Worm (Caenorhabditis elegans): ENCODE measurements around the gene T24H10.4.

Gene T24H10.4

ce11 chrII:9074492-9074891 lies 34.8 kb upstream of the T24H10.4 start:
- no peak for TF ChIP-seq odd-2 (tag; optimal IDR thresholded peaks at IDR 0.05)
- no peak for TF ChIP-seq gmeb-2 (tag; optimal IDR thresholded peaks at IDR 0.05)
- no peak for TF ChIP-seq syd-9 (tag; optimal IDR thresholded peaks at IDR 0.05)
- no peak for TF ChIP-seq ceh-19 (GFP tag; optimal IDR thresholded peaks at IDR 0.05)
- no peak for TF ChIP-seq pha-2 (tag; optimal IDR thresholded peaks at IDR 0.05)
- TF ChIP-seq pax-1 (tag; optimal IDR thresholded peaks at IDR 0.05): no peak
- TF ChIP-seq rnt-1 (tag; optimal IDR thresholded peaks at IDR 0.05): no peak
- no peak for TF ChIP-seq sox-2 (GFP tag; IDR thresholded peaks at IDR 0.05)
- no peak for TF ChIP-seq che-1 (tag; optimal IDR thresholded peaks at IDR 0.05)
- TF ChIP-seq ceh-45 (GFP tag; IDR thresholded peaks at IDR 0.05): no peak
- TF ChIP-seq pqm-1 (tag; optimal IDR thresholded peaks at IDR 0.05): no peak
- TF ChIP-seq ceh-14 (tag; optimal IDR thresholded peaks at IDR 0.05): no peak
- TF ChIP-seq mec-3 (tag; optimal IDR thresholded peaks at IDR 0.05; ENCODE audit: borderline replicate concordance): no peak
- no peak for TF ChIP-seq nhr-11 (tag; optimal IDR thresholded peaks at IDR 0.05)
- TF ChIP-seq ceh-34 (tag; optimal IDR thresholded peaks at IDR 0.05): no peak
- TF ChIP-seq C38D4.7 (GFP tag; optimal IDR thresholded peaks at IDR 0.05): no peak
- TF ChIP-seq ama-1 (optimal IDR thresholded peaks at IDR 0.05): no peak

- no peak for TF ChIP-seq C38D4.7 (GFP tag; optimal IDR thresholded peaks at IDR 0.05)
- TF ChIP-seq nfya-1 (tag; optimal IDR thresholded peaks at IDR 0.05): no peak
- TF ChIP-seq hlh-6 (tag; optimal IDR thresholded peaks at IDR 0.05): no peak
- TF ChIP-seq nhr-11 (tag; optimal IDR thresholded peaks at IDR 0.05): no peak
- TF ChIP-seq ceh-18 (tag; optimal IDR thresholded peaks at IDR 0.05): peak; percentile 35
- no peak for TF ChIP-seq ceh-30 (tag; optimal IDR thresholded peaks at IDR 0.05)
- TF ChIP-seq sox-4 (tag; optimal IDR thresholded peaks at IDR 0.05): no peak
- no peak for TF ChIP-seq pax-1 (tag; optimal IDR thresholded peaks at IDR 0.05)
- no peak for TF ChIP-seq ahr-1 (tag; optimal IDR thresholded peaks at IDR 0.05)
- TF ChIP-seq K02D7.2 (tag; optimal IDR thresholded peaks at IDR 0.05): no peak
- no peak for TF ChIP-seq pat-9 (tag; optimal IDR thresholded peaks at IDR 0.05)
- TF ChIP-seq che-1 (tag; optimal IDR thresholded peaks at IDR 0.05): no peak
- peak; percentile 32 for TF ChIP-seq unc-55 (GFP tag; optimal IDR thresholded peaks at IDR 0.05)
- no peak for TF ChIP-seq ceh-34 (tag; optimal IDR thresholded peaks at IDR 0.05)
Measured at ce11 chrII:9076098-9076879, 33.0 kb upstream of the T24H10.4 start.

DNA sequence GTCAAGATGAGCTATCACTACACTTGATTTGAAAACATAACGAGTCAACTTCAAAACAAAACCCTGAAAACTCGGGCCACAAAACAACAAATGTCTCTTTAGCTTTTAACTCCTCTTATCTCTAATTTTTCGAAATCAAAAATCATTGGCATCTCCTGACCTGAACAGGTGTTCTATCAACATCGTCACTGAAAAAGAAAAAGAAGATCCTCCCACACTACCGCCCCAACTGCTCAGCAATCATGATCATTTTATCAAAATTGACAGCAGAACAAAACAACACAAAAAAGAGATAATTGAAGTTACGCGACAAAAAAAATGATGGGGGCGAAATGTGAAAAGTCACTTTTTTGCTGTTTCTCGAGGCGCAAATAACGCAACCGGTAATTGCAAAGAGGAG lies 31.0 kb upstream of the T24H10.4 start:
- TF ChIP-seq F13H6.1 (tag; optimal IDR thresholded peaks at IDR 0.05) (no peak), ceh-48 (tag; optimal IDR thresholded peaks at IDR 0.05) (no peak), K09A11.1 (tag; optimal IDR thresholded peaks at IDR 0.05; ENCODE audit: insufficient read depth) (no peak), sdc-2 (tag; optimal IDR thresholded peaks at IDR 0.05) (no peak), lim-6 (tag; optimal IDR thresholded peaks at IDR 0.05) (no peak)

ce11 chrII:9083093-9083492 lies 26.2 kb upstream of the T24H10.4 start, which contains the start of gene sysm-1:
Gene sysm-1, minus strand, starts transcription at chrII:9083193.
- TF ChIP-seq che-1 (tag; optimal IDR thresholded peaks at IDR 0.05) (no peak), ceh-22 (tag; optimal IDR thresholded peaks at IDR 0.05) (no peak), ahr-1 (tag; optimal IDR thresholded peaks at IDR 0.05) (no peak), ceh-34 (tag; optimal IDR thresholded peaks at IDR 0.05) (no peak), unc-55 (GFP tag; optimal IDR thresholded peaks at IDR 0.05) (no peak), nfya-1 (tag; optimal IDR thresholded peaks at IDR 0.05) (no peak), ref-2 (tag; optimal IDR thresholded peaks at IDR 0.05) (no peak), fkh-6 (tag; optimal IDR thresholded peaks at IDR 0.05) (no peak), lim-6 (tag; optimal IDR thresholded peaks at IDR 0.05) (no peak), F13H6.1 (tag; optimal IDR thresholded peaks at IDR 0.05) (no peak), zip-5 (tag; optimal IDR thresholded peaks at IDR 0.05) (no peak), pat-9 (tag; optimal IDR thresholded peaks at IDR 0.05) (no peak), tbx-7 (tag; optimal IDR thresholded peaks at IDR 0.05) (no peak), K09A11.1 (tag; optimal IDR thresholded peaks at IDR 0.05; ENCODE audit: insufficient read depth) (no peak), sox-4 (tag; optimal IDR thresholded peaks at IDR 0.05) (no peak), rnt-1 (tag; optimal IDR thresholded peaks at IDR 0.05) (no peak), gmeb-2 (tag; optimal IDR thresholded peaks at IDR 0.05) (no peak), ceh-19 (GFP tag; optimal IDR thresholded peaks at IDR 0.05) (no peak)
